Worm (Caenorhabditis elegans): ENCODE measurements around the gene C49G7.7.

ce11 chrV:4029627-4030026 is 4.6 kb upstream of the C49G7.7 start:
- TF ChIP-seq elt-3 (tag; optimal IDR thresholded peaks at IDR 0.05) (no peak), nhr-12 (tag; optimal IDR thresholded peaks at IDR 0.05) (no peak), snpc-4 (tag; optimal IDR thresholded peaks at IDR 0.05) (no peak), nhr-6 (tag; optimal IDR thresholded peaks at IDR 0.05) (no peak), unc-55 (GFP tag; optimal IDR thresholded peaks at IDR 0.05) (no peak), nhr-237 (tag; optimal IDR thresholded peaks at IDR 0.05) (no peak), skn-1 (tag; optimal IDR thresholded peaks at IDR 0.05) (no peak), nhr-11 (tag; optimal IDR thresholded peaks at IDR 0.05) (no peak), ceh-16 (tag; optimal IDR thresholded peaks at IDR 0.05) (no peak), lin-39 (tag; optimal IDR thresholded peaks at IDR 0.05) (no peak), ceh-82 (tag; optimal IDR thresholded peaks at IDR 0.05) (no peak), zag-1 (tag; optimal IDR thresholded peaks at IDR 0.05) (no peak)

Measured in whole organism, L2 larva.